Worm (Caenorhabditis elegans) whole organism, early embryonic: ENCODE results near the gene zfp-3.

Experiments used
- F13C5.2 ChIP-seq: sonication (generic microtip); optimal IDR thresholded peaks from 2 replicates; lab custom pipeline; 2017; ENCODE audit warnings: mild to moderate bottlenecking, missing genetic modification characterization, inconsistent platforms, missing compliant biosample characterization
- ceh-13 ChIP-seq: fragments of 200-800 bp; sonication (Bioruptor generic); optimal IDR thresholded peaks from 2 replicates; lab custom pipeline; 2018; ENCODE audit warnings: mild to moderate bottlenecking, missing genetic modification characterization, missing compliant biosample characterization
- flt-1 ChIP-seq: fragments of 200-800 bp; sonication (Bioruptor generic); IDR thresholded peaks from 2 replicates; pipeline ENCODE4 v1.3.6; 2022; ENCODE audit warnings: missing genetic modification characterization, missing compliant biosample characterization
- hmbx-1 ChIP-seq: sonication (generic microtip); optimal IDR thresholded peaks from 2 replicates; lab custom pipeline; 2016; ENCODE audit warnings: mild to moderate bottlenecking, missing genetic modification characterization, missing compliant biosample characterization
- hmg-4 ChIP-seq: fragments of 200-800 bp; sonication (Bioruptor generic); optimal IDR thresholded peaks from 2 replicates; lab custom pipeline; 2018; ENCODE audit warnings: mild to moderate bottlenecking, missing genetic modification characterization, missing compliant biosample characterization

DNA sequence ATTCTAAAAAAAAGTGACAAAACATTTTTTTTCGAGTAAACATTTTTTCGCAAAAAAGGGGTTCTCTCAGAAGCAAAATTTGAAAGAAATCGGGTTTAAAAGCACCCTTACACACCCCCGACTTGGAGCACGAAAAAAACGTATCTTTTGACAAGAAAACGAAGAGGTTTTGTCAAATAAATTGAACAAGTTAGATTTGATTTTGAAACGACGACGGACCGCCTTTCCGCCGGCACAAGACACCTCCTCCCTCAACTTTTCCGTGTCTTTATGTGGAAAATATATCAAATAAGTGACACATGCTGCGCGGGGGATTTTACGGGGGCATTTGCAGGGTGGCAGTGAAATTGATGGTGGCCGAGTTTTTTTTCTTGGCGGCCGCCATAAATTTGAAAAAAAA lies 21.6 kb upstream of the zfp-3 start:
- TF ChIP-seq hmg-4 (no peak), F13C5.2 (no peak), hmbx-1 (tag; lab: Kevin White, UChicago) (no peak), ceh-13 (GFP tag; lab: Kevin White, UChicago) (no peak), flt-1 (no peak)
